Fruit fly (Drosophila melanogaster): Measurements from ENCODE around the gene Doc3.

Gene Doc3

DNA sequence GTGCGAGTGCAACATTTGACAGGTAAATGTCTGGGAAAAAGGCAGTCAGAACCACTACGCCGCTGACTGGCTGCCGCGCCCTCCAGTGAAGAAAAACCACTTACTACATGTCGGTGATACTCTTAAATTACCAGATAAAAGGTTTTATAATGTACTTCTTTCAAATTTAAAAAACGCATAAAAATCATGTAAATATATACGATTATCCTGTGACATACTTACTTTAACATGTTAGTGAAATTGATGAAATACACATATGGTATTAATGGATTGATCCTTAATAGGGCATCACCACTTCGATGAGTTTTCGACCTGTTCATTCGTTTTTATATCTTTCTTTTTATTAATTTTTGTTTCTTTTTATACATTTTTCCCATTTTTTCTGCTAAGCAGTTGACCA is 21.6 kb downstream of the Doc3 start:
- TF ChIP-seq Myb (GFP tag; optimal IDR thresholded peaks at IDR 0.05) (no peak), gem (tag; optimal IDR thresholded peaks at IDR 0.05) (peak; percentile 15), dmrt99B (tag; optimal IDR thresholded peaks at IDR 0.05) (peak; percentile 2), D19A (tag; optimal IDR thresholded peaks at IDR 0.05) (peak; percentile 92), HHEX (GFP tag; optimal IDR thresholded peaks at IDR 0.05) (no peak), CG10321 (GFP tag; IDR thresholded peaks at IDR 0.05) (no peak), CG3838 (GFP tag; optimal IDR thresholded peaks at IDR 0.05) (no peak), disco-r (GFP tag; optimal IDR thresholded peaks at IDR 0.05) (no peak), Poxn (GFP tag; IDR thresholded peaks at IDR 0.05) (no peak), sens (GFP tag) (peak; percentile 41)

DNA sequence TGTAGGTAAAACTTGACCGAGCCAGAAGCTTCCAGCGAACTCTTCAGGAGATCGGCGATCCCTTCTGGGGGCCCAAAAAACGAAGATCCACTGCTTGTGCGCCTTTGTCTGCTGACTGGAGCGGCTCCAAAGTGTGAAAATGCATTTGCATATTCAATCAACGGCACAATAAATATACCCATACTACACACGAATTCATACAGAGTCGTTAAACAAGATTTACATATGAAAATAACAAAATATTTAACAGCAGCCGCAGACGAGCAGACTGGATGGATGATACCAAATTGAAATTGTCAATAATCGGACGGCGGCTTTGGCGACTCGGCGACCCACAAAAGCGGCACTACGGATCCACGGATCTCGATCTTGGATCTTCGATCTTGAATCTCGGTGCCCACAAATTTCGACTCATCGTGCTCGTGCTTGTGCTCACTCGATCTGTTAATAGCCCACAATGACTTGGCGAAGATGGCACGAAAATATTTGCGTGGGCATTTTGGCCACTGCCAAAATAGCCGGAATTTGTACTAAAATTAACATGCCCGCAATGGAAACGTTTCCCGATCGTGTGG is 22.2 kb downstream of the Doc3 start:
- TF ChIP-seq CG6689 (GFP tag; IDR thresholded peaks at IDR 0.05) (no peak), sc (optimal IDR thresholded peaks at IDR 0.05) (no peak), sc (GFP tag; optimal IDR thresholded peaks at IDR 0.05) (no peak), CG12769 (tag; optimal IDR thresholded peaks at IDR 0.05) (peak; percentile 2), z (GFP tag; IDR thresholded peaks at IDR 0.05) (0 out of 3 replicates have a peak, but pooled peaks have one; percentile 31), Tbp (GFP tag; optimal IDR thresholded peaks at IDR 0.05) (no peak), Meics (GFP tag; optimal IDR thresholded peaks at IDR 0.05) (no peak), abd-A (tag; optimal IDR thresholded peaks at IDR 0.05) (peak; percentile 46), vvl (GFP tag; IDR thresholded peaks at IDR 0.05) (peak; percentile 84), sd (tag; optimal IDR thresholded peaks at IDR 0.05) (peak; percentile 70), E2f1 (GFP tag; IDR thresholded peaks at IDR 0.05) (no peak), CG13894 (tag; optimal IDR thresholded peaks at IDR 0.05) (peak; percentile 97), chinmo (GFP tag; IDR thresholded peaks at IDR 0.05; ENCODE audit: partially characterized antibody) (0 out of 4 replicates have a peak, but pooled peaks have one; percentile 37), zf30C (GFP tag; optimal IDR thresholded peaks at IDR 0.05) (no peak), Awh (GFP tag; IDR thresholded peaks at IDR 0.05) (peak; percentile 69), CG10543 (GFP tag; optimal IDR thresholded peaks at IDR 0.05) (peak; percentile 28), sqz (GFP tag; optimal IDR thresholded peaks at IDR 0.05) (no peak), disco-r (GFP tag; optimal IDR thresholded peaks at IDR 0.05) (no peak)

DNA sequence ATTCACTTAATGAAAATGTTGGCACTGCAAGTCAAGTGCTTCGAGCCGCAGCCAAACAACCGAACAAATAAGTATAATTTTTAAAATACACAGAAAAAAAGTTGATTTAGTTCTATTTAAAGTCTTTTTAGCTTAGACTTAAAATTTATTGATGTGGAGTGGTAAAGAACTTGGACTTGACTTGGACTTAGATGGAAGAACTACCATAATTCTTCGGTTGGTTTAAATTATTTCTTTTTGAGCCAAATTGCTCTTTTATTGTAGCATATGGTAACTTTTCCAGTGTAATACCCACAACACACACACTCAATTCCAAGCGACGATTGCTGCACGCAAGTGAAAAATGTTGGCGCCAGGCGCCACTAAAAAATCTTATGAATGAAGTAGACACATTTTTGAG is 23.1 kb downstream of the Doc3 start:
- TF ChIP-seq CG1832 (GFP tag; optimal IDR thresholded peaks at IDR 0.05): no peak
- no peak for TF ChIP-seq abd-A (tag; optimal IDR thresholded peaks at IDR 0.05)
- TF ChIP-seq CG2120 (GFP tag; optimal IDR thresholded peaks at IDR 0.05): no peak
- TF ChIP-seq Dad (GFP tag; optimal IDR thresholded peaks at IDR 0.05): no peak
- TF ChIP-seq lilli (GFP tag; optimal IDR thresholded peaks at IDR 0.05): peak; percentile 27
- TF ChIP-seq lab (GFP tag; optimal IDR thresholded peaks at IDR 0.05): no peak
- TF ChIP-seq hkb (optimal IDR thresholded peaks at IDR 0.05): no peak
- peak; percentile 50; the same call in 1 of the 2 replicates for TF ChIP-seq hkb (GFP tag; IDR thresholded peaks at IDR 0.05)
- peak; percentile 56 for TF ChIP-seq CG2712 (tag; optimal IDR thresholded peaks at IDR 0.05)
- peak; percentile 1 for TF ChIP-seq CHES-1-like (GFP tag; optimal IDR thresholded peaks at IDR 0.05)
- peak; percentile 31; the same call in 1 of the 2 replicates for TF ChIP-seq esg (GFP tag; conservative IDR thresholded peaks at IDR 0.05)
- no peak for TF ChIP-seq ftz-f1 (GFP tag; optimal IDR thresholded peaks at IDR 0.05)
- TF ChIP-seq z (GFP tag; IDR thresholded peaks at IDR 0.05): no peak
- TF ChIP-seq sqz (GFP tag; optimal IDR thresholded peaks at IDR 0.05): no peak
- no peak for TF ChIP-seq crc (GFP tag; optimal IDR thresholded peaks at IDR 0.05)
- peak in 1 of 2 experiments; percentile 27 for TF ChIP-seq Hr51 (GFP tag; optimal IDR thresholded peaks at IDR 0.05)
- TF ChIP-seq CG18599 (GFP tag; optimal IDR thresholded peaks at IDR 0.05): no peak
- TF ChIP-seq az2 (GFP tag; optimal IDR thresholded peaks at IDR 0.05): peak; percentile 52
- peak; percentile 46 for TF ChIP-seq twi (tag; optimal IDR thresholded peaks at IDR 0.05)
- TF ChIP-seq CG2875 (GFP tag; optimal IDR thresholded peaks at IDR 0.05): peak; percentile 6
- no peak for TF ChIP-seq Drgx (GFP tag; IDR thresholded peaks at IDR 0.05)
- TF ChIP-seq CG2129 (GFP tag; IDR thresholded peaks at IDR 0.05; ENCODE audit: partially characterized antibody): no peak
- no peak for TF ChIP-seq CG10462 (GFP tag; optimal IDR thresholded peaks at IDR 0.05)
- peak; percentile 59 for TF ChIP-seq CG15696 (tag; optimal IDR thresholded peaks at IDR 0.05)
- no peak for TF ChIP-seq pb (GFP tag; optimal IDR thresholded peaks at IDR 0.05)

All from whole organism, embryonic.